Worm (Caenorhabditis elegans) whole organism, L4 larva: ENCODE results near the gene Y53G8B.1.
A peak's percentile ranks its signal among the peaks of the same experiment; 100 is the strongest.

Experiments used
- D1046.2 ChIP-seq: fragments of 200-800 bp; sonication (Bioruptor generic); IDR thresholded peaks from 2 replicates; pipeline ENCODE4 v1.3.6; 2022; ENCODE audit warnings: missing genetic modification characterization, missing compliant biosample characterization
- F26F4.8 ChIP-seq: fragments of 200-800 bp; sonication (Bioruptor generic); conservative IDR thresholded peaks from 2 replicates; pipeline ENCODE4 v1.3.6; 2022; ENCODE audit warnings: missing genetic modification characterization, missing compliant biosample characterization
- F49E8.2 ChIP-seq: sonication (generic microtip); optimal IDR thresholded peaks from 2 replicates; lab custom pipeline; 2016; ENCODE audit warnings: missing compliant biosample characterization, mild to moderate bottlenecking, missing genetic modification characterization, borderline replicate concordance
- R02D3.7 ChIP-seq: fragments of 150-350 bp; sonication (generic microtip); optimal IDR thresholded peaks from 3 replicates; lab custom pipeline; 2014; ENCODE audit warnings: missing biosample characterization, missing genetic modification characterization
- Y105C5A.15 ChIP-seq: fragments of 200-800 bp; sonication (Bioruptor generic); IDR thresholded peaks from 2 replicates; pipeline ENCODE4 v1.3.6; 2022; ENCODE audit warnings: missing genetic modification characterization, missing compliant biosample characterization
- Y5F2A.4 ChIP-seq: fragments of 200-800 bp; sonication (Bioruptor generic); optimal IDR thresholded peaks from 2 replicates; lab custom pipeline; 2018; ENCODE audit warnings: mild to moderate bottlenecking, missing genetic modification characterization, missing compliant biosample characterization
- ZK546.5 ChIP-seq, 2 experiments: sonication (generic microtip); optimal IDR thresholded peaks; 2 replicates each; lab custom pipeline; 2017; ENCODE audit warnings: missing biosample characterization in 2 of 2, missing genetic modification characterization in 2 of 2
- aha-1 ChIP-seq: fragments of 150-350 bp; peaks from one replicate; lab custom pipeline; 2014; ENCODE audit warnings: missing biosample characterization, missing genetic modification characterization
- aly-2 ChIP-seq: sonication (generic microtip); optimal IDR thresholded peaks from 2 replicates; lab custom pipeline; 2018; ENCODE audit warnings: missing biosample characterization, missing genetic modification characterization
- ceh-32 ChIP-seq: sonication (generic microtip); optimal IDR thresholded peaks from 2 replicates; lab custom pipeline; 2016; ENCODE audit warnings: mild to moderate bottlenecking, missing genetic modification characterization, missing compliant biosample characterization; ENCODE audit not compliant: poor library complexity
- ceh-44 ChIP-seq: fragments of 200-800 bp; sonication (Bioruptor generic); IDR thresholded peaks from 2 replicates; pipeline ENCODE4 v1.3.6; 2022; ENCODE audit warnings: missing genetic modification reagents, missing genetic modification characterization, missing compliant biosample characterization
- ceh-82 ChIP-seq: sonication (generic microtip); optimal IDR thresholded peaks from 2 replicates; lab custom pipeline; 2017; ENCODE audit warnings: missing biosample characterization, missing genetic modification characterization
- ces-1 ChIP-seq: fragments of 150-350 bp; sonication (generic microtip); optimal IDR thresholded peaks from 4 replicates; lab custom pipeline; 2014; ENCODE audit warnings: missing biosample characterization, missing genetic modification reagents, missing genetic modification characterization
- daf-16 ChIP-seq, 3 experiments: sonication (generic microtip); optimal IDR thresholded peaks; 2 replicates each; lab custom pipeline; 2016 to 2017; ENCODE audit warnings: missing genetic modification characterization in 3 of 3, missing genetic modification reagents in 3 of 3, mild to moderate bottlenecking in 2 of 3, missing compliant biosample characterization in 2 of 3, missing biosample characterization in 1 of 3, moderate library complexity in 1 of 3
- daf-8 ChIP-seq: fragments of 200-800 bp; sonication (Bioruptor generic); IDR thresholded peaks from 2 replicates; pipeline ENCODE4 v1.3.6; 2022; ENCODE audit warnings: missing genetic modification characterization, missing compliant biosample characterization
- dmd-6 ChIP-seq: fragments of 200-800 bp; sonication (Bioruptor generic); IDR thresholded peaks from 2 replicates; pipeline ENCODE4 v1.3.6; 2022; ENCODE audit warnings: missing genetic modification reagents, missing genetic modification characterization, missing compliant biosample characterization
- dve-1 ChIP-seq: sonication (generic microtip); optimal IDR thresholded peaks from 2 replicates; lab custom pipeline; 2017; ENCODE audit warnings: antibody characterized with exemption, mild to moderate bottlenecking, missing genetic modification characterization, missing compliant biosample characterization; ENCODE audit not compliant: insufficient read depth
- fkh-10 ChIP-seq: fragments of 150-350 bp; optimal IDR thresholded peaks from 2 replicates; lab custom pipeline; 2014; ENCODE audit warnings: missing biosample characterization, missing genetic modification reagents, missing genetic modification characterization
- fos-1 ChIP-seq: fragments of 150-350 bp; optimal IDR thresholded peaks from 2 replicates; lab custom pipeline; 2014; ENCODE audit warnings: missing biosample characterization, missing genetic modification characterization
- hif-1 ChIP-seq, 2 experiments: sonication (generic microtip); optimal IDR thresholded peaks; 2 replicates each; lab custom pipeline; 2016 to 2017; ENCODE audit warnings: missing compliant biosample characterization in 2 of 2, missing genetic modification characterization in 2 of 2, missing genetic modification reagents in 2 of 2, missing genotype in 2 of 2, mild to moderate bottlenecking in 1 of 2
- hlh-11 ChIP-seq: fragments of 200-800 bp; sonication (Bioruptor generic); optimal IDR thresholded peaks from 2 replicates; lab custom pipeline; 2018; ENCODE audit warnings: mild to moderate bottlenecking, missing genetic modification characterization, missing compliant biosample characterization
- hlh-30 ChIP-seq: sonication (generic microtip); optimal IDR thresholded peaks from 2 replicates; lab custom pipeline; 2017; ENCODE audit warnings: antibody characterized with exemption, mild to moderate bottlenecking, missing genetic modification characterization, missing compliant biosample characterization; ENCODE audit not compliant: insufficient read depth
- lin-1 ChIP-seq: fragments of 200-800 bp; sonication (Bioruptor generic); IDR thresholded peaks from 2 replicates; pipeline ENCODE4 v1.3.6; 2022; ENCODE audit warnings: missing genetic modification reagents, missing genetic modification characterization, missing compliant biosample characterization
- lin-15B ChIP-seq: fragments of 150-350 bp; sonication (generic microtip); optimal IDR thresholded peaks from 3 replicates; lab custom pipeline; 2014; ENCODE audit warnings: missing biosample characterization, missing genetic modification characterization
- lin-29 ChIP-seq: fragments of 200-800 bp; sonication (Bioruptor generic); IDR thresholded peaks from 2 replicates; pipeline ENCODE4 v1.3.6; 2022; ENCODE audit warnings: missing genetic modification reagents, missing genetic modification characterization, missing compliant biosample characterization
- lir-3 ChIP-seq: sonication (generic microtip); optimal IDR thresholded peaks from 2 replicates; lab custom pipeline; 2016; ENCODE audit warnings: mild to moderate bottlenecking, missing genetic modification characterization, missing compliant biosample characterization
- madf-5 ChIP-seq, 2 experiments: fragments of 200-800 bp; sonication (Bioruptor generic); IDR thresholded peaks; 2 replicates each; pipeline ENCODE4 v1.3.6; 2022; ENCODE audit warnings: missing compliant biosample characterization in 2 of 2, missing genetic modification characterization in 2 of 2
- mdl-1 ChIP-seq, 2 experiments: fragments of 150-350 bp in 1 of 2; sonication (generic microtip) in 1 of 2; optimal IDR thresholded peaks; 2 replicates each; lab custom pipeline; 2014 to 2017; ENCODE audit warnings: missing biosample characterization in 2 of 2, missing genetic modification characterization in 2 of 2
- mdt-29 ChIP-seq: fragments of 200-800 bp; sonication (Bioruptor generic); IDR thresholded peaks from 2 replicates; pipeline ENCODE4 v1.3.6; 2022; ENCODE audit warnings: missing genetic modification reagents, missing genetic modification characterization, missing compliant biosample characterization
- mes-2 ChIP-seq: sonication (generic microtip); optimal IDR thresholded peaks from 2 replicates; lab custom pipeline; 2016; ENCODE audit warnings: missing genotype, mild to moderate bottlenecking, missing genetic modification characterization, missing compliant biosample characterization; ENCODE audit not compliant: poor library complexity, severe bottlenecking
- mxl-2 ChIP-seq: fragments of 200-800 bp; sonication (Bioruptor generic); conservative IDR thresholded peaks from 2 replicates; pipeline ENCODE4 v1.3.6; 2022; ENCODE audit warnings: missing genetic modification reagents, missing genetic modification characterization, missing compliant biosample characterization
- nhr-10 ChIP-seq: fragments of 150-350 bp; optimal IDR thresholded peaks from 2 replicates; lab custom pipeline; 2014; ENCODE audit warnings: missing biosample characterization, missing genetic modification characterization
- nhr-237 ChIP-seq: sonication (generic microtip); optimal IDR thresholded peaks from 2 replicates; lab custom pipeline; 2017; ENCODE audit warnings: missing biosample characterization, missing genetic modification characterization
- nhr-25 ChIP-seq: sonication (generic microtip); optimal IDR thresholded peaks from 2 replicates; lab custom pipeline; 2017; ENCODE audit warnings: missing genetic modification characterization, mild to moderate bottlenecking, missing compliant biosample characterization, antibody characterized with exemption, moderate library complexity, borderline replicate concordance; ENCODE audit not compliant: insufficient read depth
- nhr-28 ChIP-seq: fragments of 150-350 bp; optimal IDR thresholded peaks from 2 replicates; lab custom pipeline; 2014; ENCODE audit warnings: missing biosample characterization, missing genetic modification characterization
- nhr-42 ChIP-seq: fragments of 200-800 bp; sonication (Bioruptor generic); IDR thresholded peaks from 2 replicates; pipeline ENCODE4 v1.3.6; 2022; ENCODE audit warnings: missing genetic modification characterization, missing compliant biosample characterization
- nhr-48 ChIP-seq: sonication (generic microtip); optimal IDR thresholded peaks from 2 replicates; lab custom pipeline; 2016; ENCODE audit warnings: mild to moderate bottlenecking, missing genetic modification characterization, missing compliant biosample characterization
- nhr-77 ChIP-seq: fragments of 150-350 bp; optimal IDR thresholded peaks from 2 replicates; lab custom pipeline; 2014; ENCODE audit warnings: missing biosample characterization, missing genetic modification characterization
- pha-4 ChIP-seq, 2 experiments: fragments of 150-350 bp in 1 of 2; fragments of 200-800 bp in 1 of 2; sonication (Bioruptor generic) in 1 of 2; IDR thresholded peaks in 1 of 2; optimal IDR thresholded peaks in 1 of 2; 2 replicates each; pipeline versions ENCODE4 v1.3.6 to Lab custom; 2014 to 2022; ENCODE audit warnings: missing genetic modification characterization in 2 of 2, missing genetic modification reagents in 2 of 2, missing biosample characterization in 1 of 2, missing compliant biosample characterization in 1 of 2
- php-3 ChIP-seq: fragments of 200-800 bp; sonication (Bioruptor generic); IDR thresholded peaks from 2 replicates; pipeline ENCODE4 v1.3.6; 2022; ENCODE audit warnings: missing genetic modification reagents, missing genetic modification characterization, missing compliant biosample characterization
- pqm-1 ChIP-seq: sonication (generic microtip); optimal IDR thresholded peaks from 2 replicates; lab custom pipeline; 2017; ENCODE audit warnings: missing biosample characterization, missing genetic modification characterization
- tra-1 ChIP-seq: fragments of 200-800 bp; sonication (Bioruptor generic); IDR thresholded peaks from 2 replicates; pipeline ENCODE4 v1.3.6; 2022; ENCODE audit warnings: missing genetic modification reagents, missing genetic modification characterization, missing compliant biosample characterization
- unc-39 ChIP-seq: sonication (generic microtip); optimal IDR thresholded peaks from 2 replicates; lab custom pipeline; 2017; ENCODE audit warnings: missing biosample characterization, missing genetic modification characterization
- unc-62 ChIP-seq, 3 experiments: fragments of 150-350 bp in 1 of 3; sonication (generic microtip); optimal IDR thresholded peaks in 2 of 3; peaks in 1 of 3; 1 replicate in 1 of 3; 2 replicates in 2 of 3; lab custom pipeline; 2014 to 2017; ENCODE audit warnings: missing biosample characterization in 3 of 3, missing genetic modification characterization in 3 of 3, missing genetic modification reagents in 3 of 3, missing genotype in 1 of 3
- zag-1 ChIP-seq: fragments of 150-350 bp; optimal IDR thresholded peaks from 2 replicates; lab custom pipeline; 2014; ENCODE audit warnings: missing biosample characterization, missing genetic modification characterization
- zfp-2 ChIP-seq: sonication (generic microtip); optimal IDR thresholded peaks from 2 replicates; lab custom pipeline; 2016; ENCODE audit warnings: mild to moderate bottlenecking, missing genetic modification characterization, missing compliant biosample characterization
- zfp-3 ChIP-seq: fragments of 200-800 bp; sonication (Bioruptor generic); conservative IDR thresholded peaks from 2 replicates; pipeline ENCODE4 v1.3.6; 2022; ENCODE audit warnings: missing genetic modification reagents, missing genetic modification characterization, missing compliant biosample characterization
- ztf-7 ChIP-seq: fragments of 150-350 bp; optimal IDR thresholded peaks from 2 replicates; lab custom pipeline; 2014; ENCODE audit warnings: missing biosample characterization, missing genetic modification characterization

Y53G8B.1 gene

ce11 chrIII:3116969-3117368 is 12.1 kb upstream of the Y53G8B.1 start (continued):
- TF ChIP-seq daf-16 (GFP tag; optimal IDR thresholded peaks at IDR 0.05; lab: Kevin White, UChicago), result no peak
- TF ChIP-seq daf-16 (tag; optimal IDR thresholded peaks at IDR 0.05; lab: Kevin White, UChicago), result peak; percentile 57
- no peak for TF ChIP-seq unc-39 (tag; lab: Kevin White, UChicago)
- no peak for TF ChIP-seq lin-15B
- TF ChIP-seq F26F4.8, result no peak
- no peak for TF ChIP-seq ZK546.5 (tag; optimal IDR thresholded peaks at IDR 0.05; lab: Kevin White, UChicago)
- no peak for TF ChIP-seq nhr-25 (tag; lab: Kevin White, UChicago)
- peak in 1 of 2 experiments; percentile 56 for TF ChIP-seq mdl-1 (tag; optimal IDR thresholded peaks at IDR 0.05; lab: Kevin White, UChicago)
- TF ChIP-seq ces-1 (GFP tag; lab: Kevin White, UChicago), result no peak
- peak; percentile 20 for TF ChIP-seq nhr-48
- TF ChIP-seq nhr-77 (tag; lab: Kevin White, UChicago), result peak; percentile 84
- no peak for TF ChIP-seq pha-4 (GFP tag; IDR thresholded peaks at IDR 0.05; lab: Robert Waterston, UW)
- no peak for TF ChIP-seq pha-4 (tag; optimal IDR thresholded peaks at IDR 0.05; lab: Kevin White, UChicago)
- TF ChIP-seq ceh-32 (tag; lab: Kevin White, UChicago), result no peak
- TF ChIP-seq aly-2 (tag; lab: Kevin White, UChicago), result no peak
- no peak for TF ChIP-seq nhr-10 (tag; lab: Kevin White, UChicago)
- no peak for TF ChIP-seq Y105C5A.15 (GFP tag; lab: Robert Waterston, UW)
- TF ChIP-seq F49E8.2 (tag; lab: Kevin White, UChicago), result no peak
- no peak for TF ChIP-seq lin-29 (GFP tag; lab: Robert Waterston, UW)
- peak; percentile 98 for TF ChIP-seq nhr-28 (tag; lab: Kevin White, UChicago)
- no peak for TF ChIP-seq D1046.2 (GFP tag; lab: Robert Waterston, UW)
- no peak for TF ChIP-seq zfp-3
- TF ChIP-seq lir-3 (tag; lab: Kevin White, UChicago), result no peak
- no peak for TF ChIP-seq fos-1 (tag; lab: Kevin White, UChicago)
- no peak for TF ChIP-seq tra-1
- TF ChIP-seq madf-5 (GFP tag; IDR thresholded peaks at IDR 0.05; lab: Robert Waterston, UW), result no peak
- no peak for TF ChIP-seq zfp-2 (tag; lab: Kevin White, UChicago)
- TF ChIP-seq mxl-2 (GFP tag; lab: Robert Waterston, UW), result no peak
- TF ChIP-seq fkh-10 (GFP tag; lab: Kevin White, UChicago), result no peak
- no peak for TF ChIP-seq nhr-42 (GFP tag; lab: Robert Waterston, UW)

DNA sequence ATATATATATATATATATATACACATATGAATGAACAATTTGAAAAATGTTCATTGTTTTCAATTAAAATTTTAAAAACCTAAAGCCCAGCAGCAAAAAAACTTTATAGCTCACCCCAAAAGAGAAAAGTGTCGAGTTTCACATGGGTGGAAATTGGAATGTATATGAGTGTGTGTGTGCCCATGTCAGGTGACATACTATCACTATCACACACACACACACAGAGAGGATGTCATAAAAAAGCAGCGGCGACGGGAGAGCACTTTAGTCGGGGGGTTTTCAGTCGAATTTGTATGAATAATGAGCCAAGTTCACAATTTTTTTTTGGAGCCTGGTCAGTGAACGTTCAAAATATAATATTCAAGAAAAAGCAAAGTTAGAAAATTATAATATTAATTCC is 9.1 kb upstream of the Y53G8B.1 start:
- 0 out of 2 replicates have a peak, but pooled peaks have one; percentile 37 for TF ChIP-seq php-3 (GFP tag; lab: Robert Waterston, UW)
- no peak for TF ChIP-seq daf-16 (GFP tag; optimal IDR thresholded peaks at IDR 0.05; lab: Kevin White, UChicago)
- peak; percentile 22 for TF ChIP-seq daf-16 (tag; optimal IDR thresholded peaks at IDR 0.05; lab: Kevin White, UChicago)
- TF ChIP-seq ceh-44, result no peak
- peak; percentile 72 for TF ChIP-seq hlh-30 (tag; lab: Kevin White, UChicago)
- no peak for TF ChIP-seq nhr-237 (tag; lab: Kevin White, UChicago)
- TF ChIP-seq aha-1 (tag; lab: Kevin White, UChicago), result peak; percentile 6
- TF ChIP-seq mes-2 (tag; lab: Kevin White, UChicago), result peak; percentile 17
- peak; percentile 85 for TF ChIP-seq nhr-28 (tag; lab: Kevin White, UChicago)
- TF ChIP-seq nhr-10 (tag; lab: Kevin White, UChicago), result no peak
- no peak for TF ChIP-seq nhr-42 (GFP tag; lab: Robert Waterston, UW)
- peak; percentile 74 for TF ChIP-seq pqm-1 (tag; lab: Kevin White, UChicago)
- no peak for TF ChIP-seq mdt-29 (GFP tag; lab: Robert Waterston, UW)
- peak; percentile 47 for TF ChIP-seq hlh-11
- no peak for TF ChIP-seq lin-1 (GFP tag; lab: Robert Waterston, UW)
- no peak for TF ChIP-seq Y5F2A.4 (GFP tag; lab: Kevin White, UChicago)
- no peak for TF ChIP-seq ztf-7 (tag; lab: Kevin White, UChicago)
- TF ChIP-seq ceh-82 (tag; lab: Kevin White, UChicago), result no peak
- no peak for TF ChIP-seq zag-1 (tag; lab: Kevin White, UChicago)
- TF ChIP-seq hif-1 (tag; optimal IDR thresholded peaks at IDR 0.05; lab: Kevin White, UChicago), result peak in 1 of 2 experiments; percentile 3
- no peak for TF ChIP-seq mdl-1 (tag; optimal IDR thresholded peaks at IDR 0.05; lab: Kevin White, UChicago)
- peak in 1 of 2 experiments; percentile 66 for TF ChIP-seq unc-62 (GFP tag; optimal IDR thresholded peaks at IDR 0.05 in 1 of 2; lab: Kevin White, UChicago)
- no peak for TF ChIP-seq unc-62 (tag; optimal IDR thresholded peaks at IDR 0.05; lab: Kevin White, UChicago)
- TF ChIP-seq R02D3.7, result no peak
- TF ChIP-seq zfp-2 (tag; lab: Kevin White, UChicago), result no peak
- TF ChIP-seq daf-8 (GFP tag; lab: Robert Waterston, UW), result no peak
- peak; percentile 53 for TF ChIP-seq dve-1 (tag; lab: Kevin White, UChicago)
- peak; percentile 65; the same call in 1 of the 2 replicates for TF ChIP-seq dmd-6 (GFP tag; lab: Robert Waterston, UW)
